Worm (Caenorhabditis elegans) whole organism, early embryonic: ENCODE measurements around the gene Y43F8B.1.
A peak's percentile ranks its signal among the peaks of the same experiment; 100 is the strongest.

Experiments
- B0310.2 ChIP-seq: sonication (generic microtip); optimal IDR thresholded peaks from 2 replicates; lab custom pipeline; 2016; ENCODE audit warnings: mild to moderate bottlenecking, missing genetic modification characterization, missing compliant biosample characterization
- F13C5.2 ChIP-seq: sonication (generic microtip); optimal IDR thresholded peaks from 2 replicates; lab custom pipeline; 2017; ENCODE audit warnings: mild to moderate bottlenecking, missing genetic modification characterization, inconsistent platforms, missing compliant biosample characterization
- aly-1 ChIP-seq: sonication (generic microtip); optimal IDR thresholded peaks from 2 replicates; lab custom pipeline; 2016; ENCODE audit warnings: missing genetic modification characterization, missing compliant biosample characterization
- ama-1 ChIP-seq: fragments of 150-350 bp; optimal IDR thresholded peaks from 2 replicates; lab custom pipeline; 2014
- ceh-13 ChIP-seq: fragments of 200-800 bp; sonication (Bioruptor generic); optimal IDR thresholded peaks from 2 replicates; lab custom pipeline; 2018; ENCODE audit warnings: mild to moderate bottlenecking, missing genetic modification characterization, missing compliant biosample characterization
- ceh-36 ChIP-seq: sonication (generic microtip); optimal IDR thresholded peaks from 2 replicates; lab custom pipeline; 2016; ENCODE audit warnings: missing genetic modification characterization, inconsistent platforms, missing compliant biosample characterization
- ets-7 ChIP-seq: sonication (generic microtip); optimal IDR thresholded peaks from 2 replicates; lab custom pipeline; 2016; ENCODE audit warnings: missing genotype, missing genetic modification characterization, missing compliant biosample characterization
- flt-1 ChIP-seq: fragments of 200-800 bp; sonication (Bioruptor generic); IDR thresholded peaks from 2 replicates; pipeline ENCODE4 v1.3.6; 2022; ENCODE audit warnings: missing genetic modification characterization, missing compliant biosample characterization
- hmbx-1 ChIP-seq: sonication (generic microtip); optimal IDR thresholded peaks from 2 replicates; lab custom pipeline; 2016; ENCODE audit warnings: mild to moderate bottlenecking, missing genetic modification characterization, missing compliant biosample characterization
- hmg-4 ChIP-seq: fragments of 200-800 bp; sonication (Bioruptor generic); optimal IDR thresholded peaks from 2 replicates; lab custom pipeline; 2018; ENCODE audit warnings: mild to moderate bottlenecking, missing genetic modification characterization, missing compliant biosample characterization
- hnd-1 ChIP-seq: sonication (generic microtip); optimal IDR thresholded peaks from 2 replicates; lab custom pipeline; 2016; ENCODE audit warnings: missing genetic modification characterization, missing compliant biosample characterization
- pes-1 ChIP-seq: fragments of 200-800 bp; sonication (Bioruptor generic); IDR thresholded peaks from 2 replicates; pipeline ENCODE4 v1.3.6; 2022; ENCODE audit warnings: missing genetic modification reagents, missing genetic modification characterization, missing compliant biosample characterization
- scrt-1 ChIP-seq: fragments of 200-800 bp; sonication (Bioruptor generic); IDR thresholded peaks from 2 replicates; pipeline ENCODE4 v1.3.6; 2022; ENCODE audit warnings: missing genetic modification characterization, missing compliant biosample characterization
- sea-1 ChIP-seq: fragments of 200-800 bp; sonication (Bioruptor generic); conservative IDR thresholded peaks from 2 replicates; pipeline ENCODE4 v1.3.6; 2022; ENCODE audit warnings: missing genetic modification characterization, missing compliant biosample characterization
- tbx-11 ChIP-seq: fragments of 200-800 bp; sonication (Bioruptor generic); IDR thresholded peaks from 2 replicates; pipeline ENCODE4 v1.3.6; 2022; ENCODE audit warnings: missing genetic modification characterization, missing compliant biosample characterization
- tbx-37 ChIP-seq: fragments of 200-800 bp; sonication (Bioruptor generic); conservative IDR thresholded peaks from 2 replicates; pipeline ENCODE4 v1.3.6; 2022; ENCODE audit warnings: missing genetic modification reagents, missing genetic modification characterization, missing compliant biosample characterization
- tra-4 ChIP-seq: sonication (generic microtip); optimal IDR thresholded peaks from 2 replicates; lab custom pipeline; 2017; ENCODE audit warnings: missing genetic modification characterization, missing compliant biosample characterization

The Y43F8B.1 gene

DNA sequence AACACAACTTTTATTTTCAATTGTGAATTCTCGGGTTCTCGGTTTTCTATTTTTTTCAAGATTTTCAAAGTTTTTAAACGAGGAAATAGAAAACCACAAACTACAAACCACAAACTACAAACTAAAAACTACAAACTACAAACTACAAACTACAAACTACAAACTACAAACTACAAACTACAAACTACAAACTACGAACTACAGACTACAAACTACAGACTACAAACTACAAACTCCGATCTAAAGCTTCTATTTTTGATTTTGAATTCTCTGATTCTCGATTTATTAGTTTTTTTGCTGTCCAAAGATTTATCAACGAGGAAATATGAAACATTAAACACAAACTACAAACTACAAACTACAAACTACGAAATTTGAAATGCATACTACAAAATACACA, 4.3 kb upstream of the Y43F8B.1 start:
- TF ChIP-seq pes-1 (GFP tag; lab: Robert Waterston, UW): no peak
- TF ChIP-seq tra-4 (tag; lab: Kevin White, UChicago): no peak
- TF ChIP-seq sea-1: no peak
- no peak for TF ChIP-seq aly-1 (tag; lab: Kevin White, UChicago)
- TF ChIP-seq hnd-1 (tag; lab: Kevin White, UChicago): no peak
- no peak for TF ChIP-seq scrt-1 (GFP tag; lab: Robert Waterston, UW)
- TF ChIP-seq F13C5.2 (tag; lab: Kevin White, UChicago): no peak
- TF ChIP-seq ama-1 (lab: Kevin White, UChicago): no peak
- no peak for TF ChIP-seq B0310.2 (tag; lab: Kevin White, UChicago)
- no peak for TF ChIP-seq hmbx-1
- no peak for TF ChIP-seq ets-7
- no peak for TF ChIP-seq ceh-13 (GFP tag; lab: Kevin White, UChicago)
- TF ChIP-seq hmg-4: no peak
- TF ChIP-seq flt-1: no peak
- TF ChIP-seq tbx-37: no peak
- no peak for TF ChIP-seq tbx-11 (GFP tag; lab: Robert Waterston, UW)

DNA sequence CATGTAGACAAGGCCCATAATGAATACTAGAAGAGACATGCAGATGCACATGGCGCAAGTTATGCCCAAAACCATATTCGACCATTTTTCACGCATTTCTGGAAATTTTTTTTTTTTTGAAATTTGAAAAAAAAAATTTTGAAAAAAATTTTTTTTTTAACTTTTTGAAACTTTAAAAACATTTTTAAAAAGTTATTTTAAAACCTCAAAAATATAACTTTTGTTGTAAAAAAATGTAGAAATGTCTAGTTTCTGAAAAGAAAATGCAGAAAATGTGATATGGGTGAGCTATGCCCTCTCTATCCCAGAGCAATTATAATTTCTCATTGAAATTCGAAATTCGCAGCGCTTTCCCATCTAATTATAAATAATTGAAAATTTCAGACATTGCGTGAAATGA, 3.7 kb upstream of the Y43F8B.1 start, which contains the start of gene Y43F8B.20:
Y43F8B.20 (minus strand) TSS at position 101 of the 400 bp plus-strand sequence.
- TF ChIP-seq ceh-36 (tag; lab: Kevin White, UChicago): no peak
- TF ChIP-seq hmbx-1: no peak
- TF ChIP-seq flt-1: no peak
- TF ChIP-seq tra-4 (tag; lab: Kevin White, UChicago): no peak
- no peak for TF ChIP-seq ceh-13 (GFP tag; lab: Kevin White, UChicago)
- TF ChIP-seq ets-7: no peak
- no peak for TF ChIP-seq sea-1
- TF ChIP-seq aly-1 (tag; lab: Kevin White, UChicago): no peak
- no peak for TF ChIP-seq tbx-11 (GFP tag; lab: Robert Waterston, UW)
- TF ChIP-seq pes-1 (GFP tag; lab: Robert Waterston, UW): no peak
- TF ChIP-seq hnd-1 (tag; lab: Kevin White, UChicago): no peak
- no peak for TF ChIP-seq ama-1 (lab: Kevin White, UChicago)
- TF ChIP-seq scrt-1 (GFP tag; lab: Robert Waterston, UW): no peak
- no peak for TF ChIP-seq F13C5.2 (tag; lab: Kevin White, UChicago)
- no peak for TF ChIP-seq B0310.2 (tag; lab: Kevin White, UChicago)
- TF ChIP-seq tbx-37: no peak
- TF ChIP-seq hmg-4: no peak

DNA sequence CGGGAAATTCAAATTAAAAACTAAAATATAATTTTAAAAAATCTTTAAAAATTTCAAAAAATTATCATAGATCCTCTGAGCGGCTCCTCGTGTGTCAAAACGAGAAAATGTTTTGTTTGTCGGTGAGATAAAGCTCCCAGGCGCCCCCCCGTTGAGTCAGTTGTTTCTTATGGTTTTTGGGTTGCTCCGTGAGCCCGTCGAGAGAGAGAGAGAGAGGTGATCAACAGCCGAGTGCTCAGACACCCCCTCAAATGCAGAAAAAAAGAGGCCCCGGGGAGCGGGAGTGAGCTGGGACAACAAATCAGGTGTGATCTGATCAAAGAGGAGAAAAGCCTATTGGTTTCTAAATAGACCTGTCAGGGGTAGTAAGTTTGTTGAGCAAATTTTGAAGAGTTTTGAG, 673 bp upstream of the Y43F8B.1 start:
- TF ChIP-seq B0310.2 (tag; lab: Kevin White, UChicago): no peak
- no peak for TF ChIP-seq pes-1 (GFP tag; lab: Robert Waterston, UW)
- TF ChIP-seq tra-4 (tag; lab: Kevin White, UChicago): no peak
- TF ChIP-seq hmbx-1: no peak
- no peak for TF ChIP-seq tbx-11 (GFP tag; lab: Robert Waterston, UW)

DNA sequence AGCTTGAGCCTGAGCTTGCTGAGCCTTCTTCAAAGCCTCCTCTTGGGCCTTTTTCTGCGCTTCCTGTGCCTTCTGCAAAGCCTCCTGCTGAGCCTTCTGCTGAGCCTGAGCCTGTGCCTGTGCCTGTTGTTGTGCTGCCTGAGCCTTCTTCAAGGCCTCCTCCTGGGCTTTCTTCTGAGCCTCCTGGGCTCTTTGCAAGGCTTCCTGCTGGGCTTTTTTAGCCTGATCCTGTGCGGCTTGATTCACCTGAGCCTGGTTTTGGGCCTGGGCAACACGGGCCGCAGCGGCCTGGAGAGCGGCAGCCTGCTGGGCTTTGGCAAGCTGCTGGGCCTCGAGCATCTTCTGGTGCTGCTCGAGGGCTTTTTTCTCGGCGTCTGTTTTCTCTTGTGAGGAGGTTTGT, 974 bp downstream of the Y43F8B.1 start:
- no peak for TF ChIP-seq hmg-4
- TF ChIP-seq tbx-37: no peak
- TF ChIP-seq ets-7: no peak
- no peak for TF ChIP-seq ama-1 (lab: Kevin White, UChicago)
- no peak for TF ChIP-seq hmbx-1
- no peak for TF ChIP-seq B0310.2 (tag; lab: Kevin White, UChicago)
- TF ChIP-seq ceh-36 (tag; lab: Kevin White, UChicago): no peak
- no peak for TF ChIP-seq flt-1
- TF ChIP-seq pes-1 (GFP tag; lab: Robert Waterston, UW): no peak
- TF ChIP-seq sea-1: no peak

DNA sequence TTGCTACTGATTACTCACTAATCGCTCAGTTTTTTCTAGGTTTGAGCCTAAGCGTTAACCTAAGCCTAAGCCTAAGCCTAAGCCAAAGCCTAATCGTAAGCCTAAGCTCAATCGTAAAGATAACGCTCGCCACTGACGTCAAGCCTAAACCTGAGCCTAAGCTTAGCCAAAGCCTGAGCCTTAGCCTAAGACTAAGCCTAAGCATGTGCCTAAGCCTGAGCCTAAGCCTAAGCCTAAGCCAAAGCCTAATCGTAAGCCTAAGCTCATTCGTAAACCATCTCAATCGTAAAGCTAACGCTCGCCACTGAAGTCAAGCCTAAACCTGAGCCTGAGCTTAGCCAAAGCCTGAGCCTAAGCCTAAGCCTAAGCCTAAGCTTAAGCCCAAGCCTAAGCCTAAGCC, 2.5 kb downstream of the Y43F8B.1 start:
- TF ChIP-seq ceh-36 (tag; lab: Kevin White, UChicago) (peak; percentile 72), flt-1 (no peak), aly-1 (tag; lab: Kevin White, UChicago) (no peak)

DNA sequence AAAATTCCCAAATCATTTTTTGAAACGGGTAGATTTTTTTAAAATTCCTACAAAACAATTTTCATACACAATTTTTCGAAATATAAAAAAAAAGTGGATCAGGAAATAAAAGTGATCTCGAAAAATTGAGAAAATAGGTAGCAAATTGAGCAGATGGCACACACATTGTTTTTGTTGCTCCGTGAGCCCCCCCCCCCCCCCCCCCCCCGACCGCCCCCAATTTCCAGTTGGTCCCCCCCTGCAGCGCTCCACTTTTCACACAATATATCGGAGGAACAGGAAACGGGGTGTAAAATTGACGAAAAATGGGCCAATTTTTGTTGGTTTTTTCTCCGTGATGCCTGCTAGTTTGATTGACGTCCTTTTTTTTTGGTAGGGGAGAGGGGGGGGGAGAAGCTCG, 5.1 kb downstream of the Y43F8B.1 start:
- no peak for TF ChIP-seq tbx-11 (GFP tag; lab: Robert Waterston, UW)
- no peak for TF ChIP-seq tbx-37
- TF ChIP-seq ama-1 (lab: Kevin White, UChicago): no peak
- TF ChIP-seq F13C5.2 (tag; lab: Kevin White, UChicago): no peak
- TF ChIP-seq B0310.2 (tag; lab: Kevin White, UChicago): no peak
- TF ChIP-seq ceh-36 (tag; lab: Kevin White, UChicago): no peak
- TF ChIP-seq tra-4 (tag; lab: Kevin White, UChicago): no peak
- TF ChIP-seq ets-7: no peak
- TF ChIP-seq sea-1: no peak
- no peak for TF ChIP-seq hnd-1 (tag; lab: Kevin White, UChicago)
- no peak for TF ChIP-seq pes-1 (GFP tag; lab: Robert Waterston, UW)

DNA sequence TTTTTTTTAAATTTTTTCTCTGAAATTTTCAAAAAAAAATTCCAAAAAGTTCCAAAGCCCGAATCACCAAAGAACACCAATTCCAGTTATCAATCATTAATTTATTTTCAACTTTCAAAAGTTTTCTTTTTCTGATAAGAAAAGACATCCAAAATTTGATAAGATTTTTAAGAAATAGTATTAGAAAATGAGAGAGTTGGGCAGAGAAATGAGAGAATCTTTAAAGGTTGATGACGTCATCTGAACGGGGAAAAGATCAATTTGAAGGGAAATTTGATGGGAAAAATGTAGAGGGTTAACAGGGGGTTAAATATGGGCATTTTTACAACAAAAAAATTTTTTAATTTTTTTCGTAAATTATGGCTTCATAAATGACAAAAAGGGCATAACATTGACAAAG, 12.5 kb downstream of the Y43F8B.1 start:
- TF ChIP-seq tbx-37 (no peak), sea-1 (no peak), tra-4 (tag; lab: Kevin White, UChicago) (no peak), B0310.2 (tag; lab: Kevin White, UChicago) (no peak), flt-1 (no peak), aly-1 (tag; lab: Kevin White, UChicago) (no peak), pes-1 (GFP tag; lab: Robert Waterston, UW) (no peak), hmg-4 (no peak), scrt-1 (GFP tag; lab: Robert Waterston, UW) (no peak), hnd-1 (tag; lab: Kevin White, UChicago) (no peak), hmbx-1 (no peak), ama-1 (lab: Kevin White, UChicago) (no peak), ceh-13 (GFP tag; lab: Kevin White, UChicago) (no peak)

DNA sequence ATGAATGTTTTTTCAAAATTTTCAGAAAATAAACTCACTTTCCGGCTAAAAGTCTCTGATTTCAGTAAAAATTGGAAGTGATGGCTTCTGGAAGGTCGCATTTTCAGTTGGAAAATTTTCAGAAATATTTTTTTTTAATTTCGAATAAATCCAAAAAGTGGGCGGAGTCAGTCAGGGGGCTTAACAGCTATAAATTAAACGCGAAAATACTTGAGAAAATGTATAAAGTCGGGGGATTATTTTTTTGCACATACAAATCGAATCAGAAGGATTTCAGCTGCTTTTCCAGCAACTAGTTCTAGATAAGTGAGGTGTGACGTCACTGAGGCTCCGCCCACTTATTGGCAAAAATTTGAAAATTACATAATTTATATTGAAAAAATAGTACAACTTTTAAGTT, 13.0 kb downstream of the Y43F8B.1 start, which contains the start of gene Y43F8B.2:
Y43F8B.2 (minus strand) TSS at position 101 of the 400 bp plus-strand sequence.
- no peak for TF ChIP-seq B0310.2 (tag; lab: Kevin White, UChicago)
- TF ChIP-seq aly-1 (tag; lab: Kevin White, UChicago): no peak
- TF ChIP-seq ama-1 (lab: Kevin White, UChicago): no peak
- TF ChIP-seq ceh-13 (GFP tag; lab: Kevin White, UChicago): no peak
- no peak for TF ChIP-seq scrt-1 (GFP tag; lab: Robert Waterston, UW)
- no peak for TF ChIP-seq hmg-4
- TF ChIP-seq tbx-11 (GFP tag; lab: Robert Waterston, UW): no peak
- TF ChIP-seq ceh-36 (tag; lab: Kevin White, UChicago): no peak
- no peak for TF ChIP-seq sea-1
- no peak for TF ChIP-seq hnd-1 (tag; lab: Kevin White, UChicago)
- no peak for TF ChIP-seq ets-7
- TF ChIP-seq pes-1 (GFP tag; lab: Robert Waterston, UW): no peak
- no peak for TF ChIP-seq tra-4 (tag; lab: Kevin White, UChicago)
